Fruit fly (Drosophila melanogaster): Measurements from ENCODE around the gene CG4565.

Gene CG4565

DNA sequence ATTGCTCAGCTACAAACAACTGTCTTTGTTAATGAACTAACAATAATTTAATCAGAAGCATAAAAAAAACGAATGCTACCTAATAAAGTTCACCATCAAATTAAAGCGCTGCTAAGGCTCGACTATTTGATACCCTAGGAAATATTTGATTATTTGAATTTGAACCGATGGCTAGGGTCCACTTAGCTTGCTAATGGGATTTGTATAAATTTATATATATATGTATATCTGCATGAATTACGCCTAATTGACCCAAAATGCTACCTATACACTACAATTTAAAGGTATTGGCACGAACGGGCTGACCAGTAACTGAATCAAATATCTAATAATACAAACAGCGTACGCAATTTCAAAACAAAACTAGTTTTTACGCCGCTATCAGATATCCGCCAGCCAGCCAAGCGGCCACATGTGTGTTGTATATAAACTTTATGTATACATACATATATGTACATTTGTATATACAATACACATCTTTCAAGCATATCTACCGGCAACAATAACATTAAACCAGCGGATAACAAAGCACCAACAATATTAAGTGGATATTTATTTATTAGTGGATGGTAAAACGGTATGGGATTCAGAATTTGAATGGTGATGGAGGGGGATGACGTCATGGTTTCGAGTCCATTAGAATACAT, 31.6 kb downstream of the CG4565 start (continued):
- TF ChIP-seq CG10209 (GFP tag; optimal IDR thresholded peaks at IDR 0.05) = peak; percentile 58
- TF ChIP-seq ems (GFP tag; optimal IDR thresholded peaks at IDR 0.05) = peak; percentile 40
- TF ChIP-seq da (GFP tag; optimal IDR thresholded peaks at IDR 0.05) = no peak
- peak; percentile 22 for TF ChIP-seq sqz (GFP tag; optimal IDR thresholded peaks at IDR 0.05)
- TF ChIP-seq NC2α (GFP tag; optimal IDR thresholded peaks at IDR 0.05) = no peak
- TF ChIP-seq gce (GFP tag; IDR thresholded peaks at IDR 0.05) = peak; percentile 65; the same call in 1 of the 3 replicates
- peak; percentile 50 for TF ChIP-seq Xbp1 (GFP tag; optimal IDR thresholded peaks at IDR 0.05)
- TF ChIP-seq ewg (GFP tag; optimal IDR thresholded peaks at IDR 0.05) = no peak
- peak; percentile 76 for TF ChIP-seq CG13424 (tag; optimal IDR thresholded peaks at IDR 0.05)
- peak; percentile 34 for TF ChIP-seq CG8388 (GFP tag; optimal IDR thresholded peaks at IDR 0.05)
- peak; percentile 75 for TF ChIP-seq grau (tag; optimal IDR thresholded peaks at IDR 0.05)
- TF ChIP-seq Fer3 (tag; optimal IDR thresholded peaks at IDR 0.05) = peak; percentile 80
- peak; percentile 23 for TF ChIP-seq Ets65A (GFP tag)
- no peak for TF ChIP-seq MESR4 (GFP tag; optimal IDR thresholded peaks at IDR 0.05)
- no peak for TF ChIP-seq CG12236 (GFP tag; optimal IDR thresholded peaks at IDR 0.05)
- peak; percentile 88 for TF ChIP-seq CG7839 (tag; optimal IDR thresholded peaks at IDR 0.05)
- peak; percentile 49 for TF ChIP-seq Nf-YC (tag; optimal IDR thresholded peaks at IDR 0.05)
- TF ChIP-seq CHES-1-like (GFP tag; optimal IDR thresholded peaks at IDR 0.05) = no peak
- peak; percentile 33 for TF ChIP-seq CG12299 (tag; optimal IDR thresholded peaks at IDR 0.05)
- peak; percentile 85 for TF ChIP-seq CG6175 (GFP tag; IDR thresholded peaks at IDR 0.05)
- TF ChIP-seq CG1603 (tag; optimal IDR thresholded peaks at IDR 0.05) = peak; percentile 58
- peak; percentile 61 for TF ChIP-seq CG7357 (GFP tag; IDR thresholded peaks at IDR 0.05)
- peak; percentile 72 for TF ChIP-seq CG4730 (GFP tag; IDR thresholded peaks at IDR 0.05)
- peak; percentile 3 for TF ChIP-seq cg (GFP tag; optimal IDR thresholded peaks at IDR 0.05)
- TF ChIP-seq CG2678 (tag; optimal IDR thresholded peaks at IDR 0.05) = peak; percentile 90
- TF ChIP-seq Dek (tag; optimal IDR thresholded peaks at IDR 0.05) = peak; percentile 84
- peak; percentile 13 for TF ChIP-seq pnt (GFP tag; optimal IDR thresholded peaks at IDR 0.05)
- TF ChIP-seq Hand (GFP tag; optimal IDR thresholded peaks at IDR 0.05) = peak; percentile 16
- peak; percentile 92 for TF ChIP-seq dmrt99B (tag; optimal IDR thresholded peaks at IDR 0.05)
- peak; percentile 72 for TF ChIP-seq CG9215 (GFP tag; IDR thresholded peaks at IDR 0.05)
- TF ChIP-seq CG4424 (GFP tag; optimal IDR thresholded peaks at IDR 0.05) = peak; percentile 69
- TF ChIP-seq pzg (GFP tag; optimal IDR thresholded peaks at IDR 0.05) = no peak
- peak; percentile 51 for TF ChIP-seq CG10274 (GFP tag; optimal IDR thresholded peaks at IDR 0.05)
- peak; percentile 26 for TF ChIP-seq kni (GFP tag; optimal IDR thresholded peaks at IDR 0.05)
- TF ChIP-seq lab (GFP tag; optimal IDR thresholded peaks at IDR 0.05) = peak; percentile 93
- TF ChIP-seq CG10979 (tag; optimal IDR thresholded peaks at IDR 0.05) = peak; percentile 52
- peak; percentile 57; the same call in 2 of the 3 replicates for TF ChIP-seq CG11560 (tag; IDR thresholded peaks at IDR 0.05)
- TF ChIP-seq unpg (GFP tag; optimal IDR thresholded peaks at IDR 0.05) = peak; percentile 77
- TF ChIP-seq emc (GFP tag; optimal IDR thresholded peaks at IDR 0.05) = no peak
- TF ChIP-seq CG13894 (tag; optimal IDR thresholded peaks at IDR 0.05) = peak; percentile 74
- peak; percentile 62; the same call in 1 of the 2 replicates for TF ChIP-seq dati (GFP tag; IDR thresholded peaks at IDR 0.05)
- peak; percentile 74 for TF ChIP-seq CG7372 (GFP tag; IDR thresholded peaks at IDR 0.05)
- TF ChIP-seq Drgx (GFP tag; IDR thresholded peaks at IDR 0.05) = peak; percentile 78
- peak; percentile 34 for TF ChIP-seq CG13624 (GFP tag; optimal IDR thresholded peaks at IDR 0.05)
- no peak for TF ChIP-seq Bteb2 (GFP tag; optimal IDR thresholded peaks at IDR 0.05)
- TF ChIP-seq zfh1 (GFP tag; IDR thresholded peaks at IDR 0.05) = peak; percentile 79
- peak; percentile 41; the same call in 1 of the 2 replicates for TF ChIP-seq MBD-R2 (GFP tag; IDR thresholded peaks at IDR 0.05)
- TF ChIP-seq bowl (GFP tag; IDR thresholded peaks at IDR 0.05) = peak; percentile 64; the same call in 1 of the 2 replicates
- TF ChIP-seq CG31388 (GFP tag; optimal IDR thresholded peaks at IDR 0.05) = no peak
- no peak for TF ChIP-seq p53 (GFP tag; optimal IDR thresholded peaks at IDR 0.05)

Measured in whole organism, embryonic.